Fruit fly (Drosophila melanogaster): ENCODE measurements around the gene CG3088.

DNA sequence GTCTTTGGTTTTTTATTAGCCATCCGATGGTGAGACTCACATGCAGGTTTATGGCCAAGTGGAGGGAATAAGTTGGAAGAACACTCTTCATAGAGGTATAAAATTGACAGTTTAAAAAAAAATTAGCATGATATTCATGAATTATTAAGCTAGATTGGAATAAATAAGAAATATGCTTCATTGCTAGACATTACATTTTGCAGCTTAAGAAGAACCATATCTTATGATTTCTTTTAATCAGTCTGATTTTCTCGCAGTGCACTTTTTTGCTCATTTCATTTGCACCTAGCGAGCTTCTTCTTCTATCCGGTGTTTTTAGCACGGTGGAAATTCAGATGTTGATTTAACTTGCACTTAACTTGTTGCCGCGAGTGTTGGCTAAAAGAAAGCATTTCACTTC is 31.3 kb downstream of the CG3088 start:
- no peak for TF ChIP-seq EcR (GFP tag; optimal IDR thresholded peaks at IDR 0.05)
- no peak for TF ChIP-seq CG8478 (optimal IDR thresholded peaks at IDR 0.05)
- no peak for TF ChIP-seq pan (optimal IDR thresholded peaks at IDR 0.05)
- TF ChIP-seq usp (GFP tag; optimal IDR thresholded peaks at IDR 0.05) = no peak

All from whole organism.